Worm (Caenorhabditis elegans) whole organism, L2 larva: ENCODE measurements around the gene W03H9.2.
"Not testable (repeated sequence)": the region's sequence is repeated elsewhere in the genome, so short reads cannot be mapped to it uniquely, and the experiment has no call there.

Source experiments
- C34F6.9 ChIP-seq: fragments of 150-350 bp; optimal IDR thresholded peaks from 2 replicates; lab custom pipeline; 2014; ENCODE audit warnings: missing biosample characterization, missing genetic modification characterization
- F13H6.1 ChIP-seq: sonication (generic microtip); optimal IDR thresholded peaks from 2 replicates; lab custom pipeline; 2016; ENCODE audit warnings: missing genetic modification characterization, missing compliant biosample characterization
- R02D3.7 ChIP-seq: fragments of 150-350 bp; optimal IDR thresholded peaks from 2 replicates; lab custom pipeline; 2014; ENCODE audit warnings: missing biosample characterization, missing genetic modification characterization
- ZK546.5 ChIP-seq: sonication (generic microtip); optimal IDR thresholded peaks from 2 replicates; lab custom pipeline; 2017; ENCODE audit warnings: missing biosample characterization, missing genetic modification characterization
- ama-1 ChIP-seq: fragments of 150-350 bp; optimal IDR thresholded peaks from 2 replicates; lab custom pipeline; 2018; ENCODE audit warnings: inconsistent platforms
- ceh-82 ChIP-seq: fragments of 150-350 bp; optimal IDR thresholded peaks from 2 replicates; lab custom pipeline; 2014; ENCODE audit warnings: missing biosample characterization, missing genetic modification characterization
- fos-1 ChIP-seq: fragments of 150-350 bp; optimal IDR thresholded peaks from 2 replicates; lab custom pipeline; 2014; ENCODE audit warnings: missing biosample characterization, missing genetic modification characterization
- lin-13 ChIP-seq: fragments of 150-350 bp; optimal IDR thresholded peaks from 2 replicates; lab custom pipeline; 2014; ENCODE audit warnings: missing biosample characterization, missing genetic modification reagents, missing genetic modification characterization
- lsy-2 ChIP-seq, 2 experiments: fragments of 150-350 bp in 1 of 2; sonication (generic microtip) in 1 of 2; optimal IDR thresholded peaks; 2 replicates each; lab custom pipeline; 2014 to 2017; ENCODE audit warnings: missing biosample characterization in 2 of 2, missing genetic modification characterization in 2 of 2
- nhr-10 ChIP-seq: sonication (generic microtip); optimal IDR thresholded peaks from 2 replicates; lab custom pipeline; 2017; ENCODE audit warnings: missing biosample characterization, missing genetic modification characterization
- nhr-237 ChIP-seq: fragments of 150-350 bp; optimal IDR thresholded peaks from 2 replicates; lab custom pipeline; 2014; ENCODE audit warnings: missing biosample characterization, missing genetic modification characterization
- nhr-77 ChIP-seq: fragments of 150-350 bp; optimal IDR thresholded peaks from 2 replicates; lab custom pipeline; 2014; ENCODE audit warnings: missing biosample characterization, missing genetic modification characterization
- unc-62 ChIP-seq: fragments of 150-350 bp; optimal IDR thresholded peaks from 2 replicates; lab custom pipeline; 2014; ENCODE audit warnings: missing biosample characterization, missing genetic modification reagents, missing genetic modification characterization

DNA sequence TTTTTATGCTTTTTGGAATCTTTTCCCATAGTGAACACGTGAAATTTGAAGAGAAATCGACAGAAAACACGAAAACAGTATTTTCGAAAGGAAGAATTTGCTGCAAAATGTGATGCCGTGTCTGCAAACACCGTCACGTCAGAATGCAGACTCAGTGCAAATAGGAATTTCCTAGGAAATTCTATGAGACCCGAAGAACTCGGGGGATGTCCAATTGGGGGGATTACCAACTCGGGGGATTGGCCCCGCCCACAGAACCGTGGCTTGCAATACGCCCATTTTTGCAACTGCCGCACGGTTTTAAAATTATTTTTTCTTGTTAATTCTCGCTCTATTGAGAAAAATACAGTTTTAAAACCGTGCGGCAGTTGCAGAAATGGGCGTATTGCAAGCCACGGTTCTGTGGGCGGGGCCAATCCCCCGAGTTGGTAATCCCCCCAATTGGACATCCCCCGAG is 1.5 kb downstream of the W03H9.2 start, which contains the start of gene cacn-1:
- TF ChIP-seq fos-1 (tag; lab: Kevin White, UChicago); ZK546.5 (tag; lab: Kevin White, UChicago); unc-62 (GFP tag; lab: Kevin White, UChicago); ceh-82 (tag; lab: Kevin White, UChicago); ama-1 (lab: Kevin White, UChicago); nhr-10; R02D3.7 (tag; lab: Kevin White, UChicago); nhr-77 (tag; lab: Kevin White, UChicago); C34F6.9 (tag; lab: Kevin White, UChicago); nhr-237 (tag; lab: Kevin White, UChicago): not testable (repeated sequence)
- TF ChIP-seq lin-13 (GFP tag; lab: Kevin White, UChicago): peak; percentile 3
- peak; percentile 24 for TF ChIP-seq F13H6.1 (tag; lab: Kevin White, UChicago)
- TF ChIP-seq lsy-2 (tag; optimal IDR thresholded peaks at IDR 0.05; lab: Kevin White, UChicago): peak; percentile 27 to 64
